Worm (Caenorhabditis elegans) whole organism, L2 larva: ENCODE data around the gene Y22D7AL.4.

Experiments
- C34F6.9 ChIP-seq: fragments of 150-350 bp; optimal IDR thresholded peaks from 2 replicates; lab custom pipeline; 2014; ENCODE audit warnings: missing biosample characterization, missing genetic modification characterization
- F13H6.1 ChIP-seq: sonication (generic microtip); optimal IDR thresholded peaks from 2 replicates; lab custom pipeline; 2016; ENCODE audit warnings: missing genetic modification characterization, missing compliant biosample characterization
- R02D3.7 ChIP-seq: fragments of 150-350 bp; optimal IDR thresholded peaks from 2 replicates; lab custom pipeline; 2014; ENCODE audit warnings: missing biosample characterization, missing genetic modification characterization
- Y55F3AM.14 ChIP-seq: fragments of 200-800 bp; sonication (Bioruptor generic); optimal IDR thresholded peaks from 2 replicates; lab custom pipeline; 2018; ENCODE audit warnings: mild to moderate bottlenecking, missing genetic modification characterization, missing compliant biosample characterization
- ZK546.5 ChIP-seq: sonication (generic microtip); optimal IDR thresholded peaks from 2 replicates; lab custom pipeline; 2017; ENCODE audit warnings: missing biosample characterization, missing genetic modification characterization
- alr-1 ChIP-seq: fragments of 150-350 bp; optimal IDR thresholded peaks from 2 replicates; lab custom pipeline; 2014; ENCODE audit warnings: missing biosample characterization, missing genetic modification characterization
- aly-2 ChIP-seq: fragments of 150-350 bp; optimal IDR thresholded peaks from 2 replicates; lab custom pipeline; 2014; ENCODE audit warnings: missing biosample characterization, missing genetic modification characterization
- ama-1 ChIP-seq: fragments of 150-350 bp; optimal IDR thresholded peaks from 2 replicates; lab custom pipeline; 2018; ENCODE audit warnings: inconsistent platforms
- blmp-1 ChIP-seq: sonication (generic microtip); optimal IDR thresholded peaks from 2 replicates; lab custom pipeline; 2017; ENCODE audit warnings: missing genetic modification characterization, mild to moderate bottlenecking, missing compliant biosample characterization, antibody characterized with exemption, moderate library complexity; ENCODE audit not compliant: insufficient read depth
- ceh-16 ChIP-seq: fragments of 150-350 bp; optimal IDR thresholded peaks from 2 replicates; lab custom pipeline; 2014; ENCODE audit warnings: missing biosample characterization, missing genetic modification characterization
- crh-2 ChIP-seq: sonication (generic microtip); optimal IDR thresholded peaks from 2 replicates; lab custom pipeline; 2017; ENCODE audit warnings: missing biosample characterization, missing genetic modification characterization
- dmd-4 ChIP-seq: sonication (generic microtip); optimal IDR thresholded peaks from 2 replicates; lab custom pipeline; 2017; ENCODE audit warnings: missing biosample characterization, missing genetic modification characterization
- egl-27 ChIP-seq: sonication (generic microtip); optimal IDR thresholded peaks from 3 replicates; lab custom pipeline; 2017; ENCODE audit warnings: missing biosample characterization, missing genetic modification reagents, missing genetic modification characterization
- elt-1 ChIP-seq: fragments of 150-350 bp; optimal IDR thresholded peaks from 2 replicates; lab custom pipeline; 2014; ENCODE audit warnings: missing biosample characterization, missing genetic modification characterization
- elt-3 ChIP-seq: sonication (generic microtip); optimal IDR thresholded peaks from 2 replicates; lab custom pipeline; 2017; ENCODE audit warnings: missing biosample characterization, missing genetic modification characterization
- fos-1 ChIP-seq: fragments of 150-350 bp; optimal IDR thresholded peaks from 2 replicates; lab custom pipeline; 2014; ENCODE audit warnings: missing biosample characterization, missing genetic modification characterization
- gmeb-1 ChIP-seq: fragments of 150-350 bp; optimal IDR thresholded peaks from 2 replicates; lab custom pipeline; 2014; ENCODE audit warnings: missing biosample characterization, missing genetic modification characterization
- lin-11 ChIP-seq: fragments of 150-350 bp; sonication (generic microtip); optimal IDR thresholded peaks from 2 replicates; lab custom pipeline; 2014; ENCODE audit warnings: missing biosample characterization, missing genetic modification characterization, inconsistent platforms, mixed read lengths
- lin-13 ChIP-seq: fragments of 150-350 bp; optimal IDR thresholded peaks from 2 replicates; lab custom pipeline; 2014; ENCODE audit warnings: missing biosample characterization, missing genetic modification reagents, missing genetic modification characterization
- lin-39 ChIP-seq: fragments of 150-350 bp; optimal IDR thresholded peaks from 2 replicates; lab custom pipeline; 2014; ENCODE audit warnings: missing biosample characterization, missing genetic modification reagents, missing genetic modification characterization
- lsy-2 ChIP-seq, 2 experiments: fragments of 150-350 bp in 1 of 2; sonication (generic microtip) in 1 of 2; optimal IDR thresholded peaks; 2 replicates each; lab custom pipeline; 2014 to 2017; ENCODE audit warnings: missing biosample characterization in 2 of 2, missing genetic modification characterization in 2 of 2
- mab-5 ChIP-seq: fragments of 150-350 bp; optimal IDR thresholded peaks from 2 replicates; lab custom pipeline; 2014; ENCODE audit warnings: missing biosample characterization, missing genetic modification characterization
- mbf-1 ChIP-seq: sonication (generic microtip); optimal IDR thresholded peaks from 2 replicates; lab custom pipeline; 2017; ENCODE audit warnings: missing biosample characterization, missing genetic modification characterization
- mdl-1 ChIP-seq, 2 experiments: fragments of 150-350 bp in 1 of 2; sonication (generic microtip) in 1 of 2; optimal IDR thresholded peaks; 2 replicates each; lab custom pipeline; 2017; ENCODE audit warnings: missing biosample characterization in 2 of 2, missing genetic modification characterization in 2 of 2
- nhr-10 ChIP-seq: sonication (generic microtip); optimal IDR thresholded peaks from 2 replicates; lab custom pipeline; 2017; ENCODE audit warnings: missing biosample characterization, missing genetic modification characterization
- nhr-11 ChIP-seq: fragments of 150-350 bp; optimal IDR thresholded peaks from 2 replicates; lab custom pipeline; 2014; ENCODE audit warnings: missing biosample characterization, missing genetic modification characterization
- nhr-12 ChIP-seq: fragments of 150-350 bp; optimal IDR thresholded peaks from 2 replicates; lab custom pipeline; 2014; ENCODE audit warnings: missing biosample characterization, missing genetic modification characterization
- nhr-129 ChIP-seq: fragments of 150-350 bp; optimal IDR thresholded peaks from 2 replicates; lab custom pipeline; 2014; ENCODE audit warnings: missing biosample characterization, missing genetic modification characterization
- nhr-21 ChIP-seq: fragments of 150-350 bp; optimal IDR thresholded peaks from 2 replicates; lab custom pipeline; 2014; ENCODE audit warnings: missing biosample characterization, missing genetic modification characterization
- nhr-23 ChIP-seq: fragments of 150-350 bp; optimal IDR thresholded peaks from 2 replicates; lab custom pipeline; 2014; ENCODE audit warnings: missing biosample characterization, missing genetic modification reagents, missing genetic modification characterization
- nhr-237 ChIP-seq: fragments of 150-350 bp; optimal IDR thresholded peaks from 2 replicates; lab custom pipeline; 2014; ENCODE audit warnings: missing biosample characterization, missing genetic modification characterization
- nhr-25 ChIP-seq: fragments of 150-350 bp; sonication (generic microtip); optimal IDR thresholded peaks from 3 replicates; lab custom pipeline; 2014; ENCODE audit warnings: missing biosample characterization, missing genetic modification characterization
- nhr-6 ChIP-seq: fragments of 150-350 bp; optimal IDR thresholded peaks from 2 replicates; lab custom pipeline; 2014; ENCODE audit warnings: missing biosample characterization, missing genetic modification characterization
- nhr-77 ChIP-seq: fragments of 150-350 bp; optimal IDR thresholded peaks from 2 replicates; lab custom pipeline; 2014; ENCODE audit warnings: missing biosample characterization, missing genetic modification characterization
- peb-1 ChIP-seq: fragments of 150-350 bp; optimal IDR thresholded peaks from 2 replicates; lab custom pipeline; 2014; ENCODE audit warnings: missing biosample characterization, missing genetic modification characterization
- sem-4 ChIP-seq: fragments of 150-350 bp; optimal IDR thresholded peaks from 2 replicates; lab custom pipeline; 2014; ENCODE audit warnings: missing biosample characterization, missing genetic modification reagents, missing genetic modification characterization
- skn-1 ChIP-seq: sonication (generic microtip); optimal IDR thresholded peaks from 2 replicates; lab custom pipeline; 2017; ENCODE audit warnings: missing biosample characterization, missing genetic modification characterization
- sma-3 ChIP-seq: sonication (generic microtip); optimal IDR thresholded peaks from 2 replicates; lab custom pipeline; 2016; ENCODE audit warnings: missing genetic modification reagents, missing genetic modification characterization, missing compliant biosample characterization
- sma-9 ChIP-seq, 2 experiments: fragments of 150-350 bp in 1 of 2; sonication (generic microtip) in 1 of 2; optimal IDR thresholded peaks; 2 replicates each; lab custom pipeline; 2014 to 2016; ENCODE audit warnings: missing genetic modification characterization in 2 of 2, mild to moderate bottlenecking in 1 of 2, missing biosample characterization in 1 of 2, missing compliant biosample characterization in 1 of 2, missing genetic modification reagents in 1 of 2, moderate library complexity in 1 of 2
- snpc-4 ChIP-seq: fragments of 150-350 bp; optimal IDR thresholded peaks from 2 replicates; lab custom pipeline; 2014; ENCODE audit warnings: missing biosample characterization, missing genetic modification characterization
- unc-39 ChIP-seq: fragments of 150-350 bp; optimal IDR thresholded peaks from 2 replicates; lab custom pipeline; 2014; ENCODE audit warnings: missing biosample characterization, missing genetic modification characterization
- unc-55 ChIP-seq: fragments of 150-350 bp; sonication (generic microtip); optimal IDR thresholded peaks from 3 replicates; lab custom pipeline; 2014; ENCODE audit warnings: missing biosample characterization, missing genetic modification reagents, missing genetic modification characterization
- unc-62 ChIP-seq: fragments of 150-350 bp; optimal IDR thresholded peaks from 2 replicates; lab custom pipeline; 2014; ENCODE audit warnings: missing biosample characterization, missing genetic modification reagents, missing genetic modification characterization
- zag-1 ChIP-seq: fragments of 150-350 bp; optimal IDR thresholded peaks from 2 replicates; lab custom pipeline; 2014; ENCODE audit warnings: missing biosample characterization, missing genetic modification characterization
- ztf-1 ChIP-seq: fragments of 200-800 bp; sonication (Bioruptor generic); conservative IDR thresholded peaks from 2 replicates; pipeline ENCODE4 v1.3.6; 2022; ENCODE audit warnings: missing genetic modification characterization, missing compliant biosample characterization
- ztf-11 ChIP-seq: sonication (generic microtip); optimal IDR thresholded peaks from 2 replicates; lab custom pipeline; 2017; ENCODE audit warnings: missing biosample characterization, missing genetic modification characterization
- ztf-4 ChIP-seq: fragments of 150-350 bp; optimal IDR thresholded peaks from 2 replicates; lab custom pipeline; 2014; ENCODE audit warnings: missing biosample characterization, missing genetic modification characterization

The Y22D7AL.4 gene

ce11 chrIII:1613933-1614332, 12.5 kb upstream of the Y22D7AL.4 start, which contains the start of gene Y22D7AL.9:
Gene Y22D7AL.9, minus strand, starts transcription at chrIII:1614033.
- TF ChIP-seq ztf-4 (tag; lab: Kevin White, UChicago) (no peak), skn-1 (no peak), lin-11 (tag; lab: Kevin White, UChicago) (no peak), nhr-12 (no peak), snpc-4 (no peak), lin-39 (tag; lab: Kevin White, UChicago) (no peak), ama-1 (lab: Kevin White, UChicago) (no peak), crh-2 (tag; lab: Kevin White, UChicago) (no peak), Y55F3AM.14 (GFP tag; lab: Kevin White, UChicago) (no peak), aly-2 (no peak), sma-3 (GFP tag; lab: Kevin White, UChicago) (no peak), dmd-4 (tag; lab: Kevin White, UChicago) (no peak)

DNA sequence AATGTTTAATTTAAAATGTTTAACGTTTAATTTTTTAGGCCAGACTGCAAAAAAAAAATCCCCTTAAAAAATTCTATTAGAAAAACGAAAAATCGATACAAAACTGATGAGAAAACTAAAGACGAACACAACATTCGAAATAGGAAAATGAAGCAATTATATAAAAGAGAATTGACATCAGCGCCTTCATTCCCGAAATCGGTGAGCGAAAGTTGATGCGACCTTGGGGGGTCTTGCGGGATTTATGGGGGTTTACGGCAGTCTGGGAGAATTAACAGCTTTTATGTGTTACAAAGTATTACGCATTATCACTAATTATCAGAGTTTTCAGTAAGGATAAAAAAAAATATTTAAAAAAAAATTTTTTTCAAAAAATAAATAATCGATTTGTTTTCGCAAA, 12.0 kb upstream of the Y22D7AL.4 start:
- no peak for TF ChIP-seq mbf-1 (tag; lab: Kevin White, UChicago)
- peak; percentile 35 for TF ChIP-seq blmp-1 (tag; lab: Kevin White, UChicago)
- no peak for TF ChIP-seq fos-1 (tag; lab: Kevin White, UChicago)

ce11 chrIII:1616245-1617026, 10.0 kb upstream of the Y22D7AL.4 start:
- TF ChIP-seq dmd-4 (tag; lab: Kevin White, UChicago) (no peak), crh-2 (tag; lab: Kevin White, UChicago) (no peak), skn-1 (no peak), snpc-4 (no peak), mdl-1 (tag; optimal IDR thresholded peaks at IDR 0.05; lab: Kevin White, UChicago) (no peak), F13H6.1 (peak; percentile 20), unc-62 (GFP tag; lab: Kevin White, UChicago) (no peak), ama-1 (lab: Kevin White, UChicago) (peak; percentile 84), nhr-25 (tag; lab: Kevin White, UChicago) (peak; percentile 45), gmeb-1 (tag; lab: Kevin White, UChicago) (peak; percentile 47), ZK546.5 (tag; lab: Kevin White, UChicago) (no peak), nhr-77 (no peak), unc-55 (GFP tag; lab: Kevin White, UChicago) (no peak), sem-4 (tag; lab: Kevin White, UChicago) (no peak), fos-1 (tag; lab: Kevin White, UChicago) (no peak), mab-5 (no peak), C34F6.9 (tag; lab: Kevin White, UChicago) (peak; percentile 18), egl-27 (tag; lab: Kevin White, UChicago) (no peak), ztf-11 (tag; lab: Kevin White, UChicago) (no peak), Y55F3AM.14 (GFP tag; lab: Kevin White, UChicago) (peak; percentile 49), nhr-23 (tag; lab: Kevin White, UChicago) (no peak), nhr-21 (tag; lab: Kevin White, UChicago) (no peak), alr-1 (tag; lab: Kevin White, UChicago) (no peak), lsy-2 (tag; optimal IDR thresholded peaks at IDR 0.05; lab: Kevin White, UChicago) (peak; percentile 52 to 86), nhr-12 (no peak), nhr-129 (tag; lab: Kevin White, UChicago) (no peak), ztf-1 (GFP tag; lab: Robert Waterston, UW) (no peak), elt-3 (no peak), elt-1 (tag; lab: Kevin White, UChicago) (no peak), peb-1 (tag; lab: Kevin White, UChicago) (no peak), sma-3 (GFP tag; lab: Kevin White, UChicago) (peak; percentile 26), zag-1 (no peak), R02D3.7 (tag; lab: Kevin White, UChicago) (no peak), mbf-1 (tag; lab: Kevin White, UChicago) (no peak), lin-11 (tag; lab: Kevin White, UChicago) (no peak), nhr-11 (no peak), unc-39 (tag; lab: Kevin White, UChicago) (no peak), ztf-4 (tag; lab: Kevin White, UChicago) (peak; percentile 82), sma-9 (GFP tag; optimal IDR thresholded peaks at IDR 0.05; lab: Kevin White, UChicago) (no peak), sma-9 (tag; optimal IDR thresholded peaks at IDR 0.05; lab: Kevin White, UChicago) (no peak), ceh-16 (tag; lab: Kevin White, UChicago) (no peak), lin-13 (GFP tag; lab: Kevin White, UChicago) (peak; percentile 77), nhr-6 (tag; lab: Kevin White, UChicago) (no peak), lin-39 (tag; lab: Kevin White, UChicago) (no peak), nhr-237 (tag; lab: Kevin White, UChicago) (no peak), aly-2 (no peak), nhr-10 (tag; lab: Kevin White, UChicago) (no peak), blmp-1 (tag; lab: Kevin White, UChicago) (no peak)
